Fruit fly (Drosophila melanogaster) whole organism, wandering third instar larva: ENCODE results near the gene CG32182.
A peak's percentile ranks its signal among the peaks of the same experiment; 100 is the strongest.

Experiments
- CG32264 ChIP-seq: fragments of 200-800 bp; sonication (Bioruptor generic); optimal IDR thresholded peaks from 2 replicates; lab custom pipeline; 2016; ENCODE audit warnings: missing biosample characterization, missing genetic modification characterization
- CG9705 ChIP-seq: fragments of 200-800 bp; sonication (Bioruptor generic); optimal IDR thresholded peaks from 2 replicates; lab custom pipeline; 2018; ENCODE audit warnings: missing biosample characterization, mild to moderate bottlenecking, missing genetic modification characterization
- HLH106 ChIP-seq: fragments of 200-800 bp; optimal IDR thresholded peaks from 3 replicates; lab custom pipeline; 2019; ENCODE audit warnings: missing biosample characterization, mild to moderate bottlenecking, missing genetic modification characterization, moderate library complexity
- OdsH ChIP-seq: fragments of 200-800 bp; sonication (Bioruptor generic); optimal IDR thresholded peaks from 2 replicates; lab custom pipeline; 2016; ENCODE audit warnings: missing biosample characterization, mild to moderate bottlenecking, missing genetic modification characterization
- Rel ChIP-seq, 2 experiments: fragments of 200-800 bp; sonication (Bioruptor generic) in 1 of 2; optimal IDR thresholded peaks; 2 replicates in 1 of 2; 3 replicates in 1 of 2; lab custom pipeline; 2016 to 2019; ENCODE audit warnings: mild to moderate bottlenecking in 2 of 2, missing biosample characterization in 2 of 2, missing genetic modification characterization in 2 of 2, moderate library complexity in 1 of 2
- ey ChIP-seq: fragments of 200-800 bp; sonication (Bioruptor generic); optimal IDR thresholded peaks from 2 replicates; lab custom pipeline; 2016; ENCODE audit warnings: missing biosample characterization, missing genetic modification characterization
- foxo ChIP-seq, 2 experiments: fragments of 200-800 bp; sonication (Bioruptor generic); optimal IDR thresholded peaks; 2 replicates in 1 of 2; 3 replicates in 1 of 2; lab custom pipeline; 2016 to 2017; ENCODE audit warnings: missing biosample characterization in 2 of 2, missing genetic modification characterization in 2 of 2
- h ChIP-seq: fragments of 200-800 bp; sonication (Bioruptor generic); optimal IDR thresholded peaks from 3 replicates; lab custom pipeline; 2016; ENCODE audit warnings: missing biosample characterization, mild to moderate bottlenecking, missing genetic modification characterization
- pan ChIP-seq: fragments of >200 bp; optimal IDR thresholded peaks from 2 replicates; lab custom pipeline; 2017
- rgr ChIP-seq: fragments of 200-800 bp; sonication (Bioruptor generic); optimal IDR thresholded peaks from 3 replicates; lab custom pipeline; 2016; ENCODE audit warnings: missing biosample characterization, mild to moderate bottlenecking, missing genetic modification characterization
- sv ChIP-seq: fragments of 200-800 bp; sonication (Bioruptor generic); optimal IDR thresholded peaks from 3 replicates; lab custom pipeline; 2016; ENCODE audit warnings: missing biosample characterization, missing genetic modification characterization
- usp ChIP-seq: fragments of >200 bp; optimal IDR thresholded peaks from 2 replicates; lab custom pipeline; 2017; ENCODE audit warnings: missing biosample characterization, missing genetic modification characterization

dm6 chr3L:17804511-17804910, 46.6 kb downstream of the CG32182 start, which contains the start of gene ais:
- TF ChIP-seq Rel (GFP tag; optimal IDR thresholded peaks at IDR 0.05; lab: Kevin White, UChicago), result no peak
- TF ChIP-seq Rel (tag; optimal IDR thresholded peaks at IDR 0.05; lab: Kevin White, UChicago), result no peak
- TF ChIP-seq usp (GFP tag; lab: Kevin White, UChicago), result no peak
- no peak for TF ChIP-seq h (GFP tag; lab: Kevin White, UChicago)
- TF ChIP-seq sv (GFP tag; lab: Kevin White, UChicago), result no peak
- no peak for TF ChIP-seq CG9705 (GFP tag; lab: Kevin White, UChicago)
- no peak for TF ChIP-seq pan (lab: Kevin White, UChicago)
- no peak for TF ChIP-seq OdsH (GFP tag; lab: Kevin White, UChicago)
- no peak for TF ChIP-seq HLH106 (tag; lab: Kevin White, UChicago)
- TF ChIP-seq foxo (GFP tag; optimal IDR thresholded peaks at IDR 0.05; lab: Kevin White, UChicago), result peak in 1 of 2 experiments; percentile 44
- peak; percentile 36 for TF ChIP-seq rgr (GFP tag; lab: Kevin White, UChicago)
- TF ChIP-seq CG32264 (GFP tag; lab: Kevin White, UChicago), result no peak
- TF ChIP-seq ey, result no peak
